Fruit fly (Drosophila melanogaster): Measurements from ENCODE around the gene BthD.

- no peak for TF ChIP-seq D1 (tag; optimal IDR thresholded peaks at IDR 0.05)
- TF ChIP-seq CG4496 (GFP tag; IDR thresholded peaks at IDR 0.05), result peak; percentile 54; the same call in 1 of the 3 replicates
- no peak for TF ChIP-seq gl (tag; optimal IDR thresholded peaks at IDR 0.05)
- no peak for TF ChIP-seq CG10348 (GFP tag; IDR thresholded peaks at IDR 0.05)
- no peak for TF ChIP-seq CG17806 (tag; optimal IDR thresholded peaks at IDR 0.05)
- no peak for TF ChIP-seq EcR (GFP tag; optimal IDR thresholded peaks at IDR 0.05)
- TF ChIP-seq CG32121 (GFP tag; IDR thresholded peaks at IDR 0.05), result peak; percentile 10; the same call in 1 of the 2 replicates
- TF ChIP-seq Pif1B (GFP tag; optimal IDR thresholded peaks at IDR 0.05), result no peak
Measured at dm6 chrX:13625080-13625723, 13.3 kb downstream of the BthD start.
